Worm (Caenorhabditis elegans) whole organism, young adult: Measurements from ENCODE around the gene Y61B8B.3.

Experiments
- attf-5 ChIP-seq: fragments of 200-800 bp; sonication (Bioruptor generic); optimal IDR thresholded peaks from 2 replicates; lab custom pipeline; 2018; ENCODE audit warnings: mild to moderate bottlenecking, missing genetic modification characterization, missing compliant biosample characterization
- cebp-2 ChIP-seq: fragments of 200-800 bp; sonication (Bioruptor generic); IDR thresholded peaks from 2 replicates; pipeline ENCODE4 v1.3.6; 2022; ENCODE audit warnings: missing genetic modification characterization, missing compliant biosample characterization
- ceh-100 ChIP-seq: fragments of 200-800 bp; sonication (Bioruptor generic); IDR thresholded peaks from 2 replicates; pipeline ENCODE4 v1.3.6; 2022; ENCODE audit warnings: missing genetic modification reagents, missing genetic modification characterization, missing compliant biosample characterization
- madf-3 ChIP-seq: fragments of 200-800 bp; sonication (Bioruptor generic); IDR thresholded peaks from 2 replicates; pipeline ENCODE4 v1.3.6; 2022; ENCODE audit warnings: missing genetic modification reagents, missing genetic modification characterization, missing compliant biosample characterization
- nhr-90 ChIP-seq: sonication (generic microtip); optimal IDR thresholded peaks from 2 replicates; lab custom pipeline; 2016; ENCODE audit warnings: missing genotype, mild to moderate bottlenecking, missing genetic modification characterization, missing compliant biosample characterization
- unc-62 ChIP-seq: fragments of 150-350 bp; optimal IDR thresholded peaks from 2 replicates; lab custom pipeline; 2014; ENCODE audit warnings: missing biosample characterization, missing genetic modification reagents, missing genetic modification characterization

- TF ChIP-seq ceh-100 (GFP tag; lab: Robert Waterston, UW) (no peak), nhr-90 (tag; lab: Kevin White, UChicago) (no peak), unc-62 (no peak), madf-3 (GFP tag; lab: Robert Waterston, UW) (no peak), attf-5 (GFP tag; lab: Kevin White, UChicago) (no peak), cebp-2 (GFP tag; lab: Robert Waterston, UW) (no peak)
Observed at ce11 chrV:17302754-17303153, 9.5 kb downstream of the Y61B8B.3 start, which contains the start of gene sri-70.
